Worm (Caenorhabditis elegans) whole organism, late embryonic: ENCODE measurements around the gene Y53G8AR.6.

Experiments
- C08G9.2 ChIP-seq: sonication (generic microtip); optimal IDR thresholded peaks from 2 replicates; lab custom pipeline; 2016; ENCODE audit warnings: mild to moderate bottlenecking, missing genetic modification characterization, moderate library complexity, missing compliant biosample characterization
- T23F11.4 ChIP-seq: fragments of 200-800 bp; sonication (Bioruptor generic); optimal IDR thresholded peaks from 2 replicates; lab custom pipeline; 2018; ENCODE audit warnings: mild to moderate bottlenecking, missing genetic modification characterization, missing compliant biosample characterization
- ama-1 ChIP-seq: fragments of 150-350 bp; optimal IDR thresholded peaks from 2 replicates; lab custom pipeline; 2014
- ceh-2 ChIP-seq: sonication (generic microtip); optimal IDR thresholded peaks from 2 replicates; lab custom pipeline; 2016; ENCODE audit warnings: missing genotype, missing genetic modification characterization, missing compliant biosample characterization
- ceh-22 ChIP-seq: sonication (generic microtip); optimal IDR thresholded peaks from 2 replicates; lab custom pipeline; 2017; ENCODE audit warnings: missing biosample characterization, missing genetic modification characterization
- ceh-31 ChIP-seq: sonication (generic microtip); optimal IDR thresholded peaks from 2 replicates; lab custom pipeline; 2016; ENCODE audit warnings: missing genetic modification characterization, missing compliant biosample characterization
- ceh-48 ChIP-seq: sonication (generic microtip); optimal IDR thresholded peaks from 2 replicates; lab custom pipeline; 2016; ENCODE audit warnings: missing genetic modification characterization, inconsistent platforms, missing compliant biosample characterization
- che-1 ChIP-seq: sonication (generic microtip); optimal IDR thresholded peaks from 2 replicates; lab custom pipeline; 2016; ENCODE audit warnings: mild to moderate bottlenecking, missing genetic modification characterization, missing compliant biosample characterization
- dve-1 ChIP-seq: sonication (generic microtip); optimal IDR thresholded peaks from 2 replicates; lab custom pipeline; 2017; ENCODE audit warnings: antibody characterized with exemption, mild to moderate bottlenecking, missing genetic modification characterization, missing compliant biosample characterization
- elt-2 ChIP-seq: sonication (generic microtip); optimal IDR thresholded peaks from 2 replicates; lab custom pipeline; 2016; ENCODE audit warnings: missing genetic modification reagents, missing genetic modification characterization, missing compliant biosample characterization
- elt-4 ChIP-seq: sonication (generic microtip); optimal IDR thresholded peaks from 2 replicates; lab custom pipeline; 2016; ENCODE audit warnings: missing genetic modification characterization, missing compliant biosample characterization
- ets-4 ChIP-seq: sonication (generic microtip); optimal IDR thresholded peaks from 2 replicates; lab custom pipeline; 2016; ENCODE audit warnings: missing genetic modification characterization, missing compliant biosample characterization
- eyg-1 ChIP-seq: sonication (generic microtip); optimal IDR thresholded peaks from 2 replicates; lab custom pipeline; 2016; ENCODE audit warnings: missing genotype, missing genetic modification characterization, missing compliant biosample characterization
- gmeb-2 ChIP-seq: sonication (generic microtip); optimal IDR thresholded peaks from 2 replicates; lab custom pipeline; 2016; ENCODE audit warnings: missing genetic modification characterization, inconsistent platforms, missing compliant biosample characterization
- hlh-15 ChIP-seq: sonication (generic microtip); optimal IDR thresholded peaks from 2 replicates; lab custom pipeline; 2016; ENCODE audit warnings: missing genetic modification characterization, missing compliant biosample characterization
- hlh-6 ChIP-seq: sonication (generic microtip); optimal IDR thresholded peaks from 2 replicates; lab custom pipeline; 2016; ENCODE audit warnings: missing genotype, missing genetic modification characterization, missing compliant biosample characterization
- lim-6 ChIP-seq: sonication (generic microtip); optimal IDR thresholded peaks from 2 replicates; lab custom pipeline; 2016; ENCODE audit warnings: missing genetic modification characterization, missing compliant biosample characterization
- madf-2 ChIP-seq: sonication (generic microtip); optimal IDR thresholded peaks from 2 replicates; lab custom pipeline; 2017; ENCODE audit warnings: missing genetic modification characterization, missing compliant biosample characterization
- npax-4 ChIP-seq: sonication (generic microtip); optimal IDR thresholded peaks from 2 replicates; lab custom pipeline; 2016; ENCODE audit warnings: missing genetic modification characterization, missing compliant biosample characterization
- pag-3 ChIP-seq: sonication (generic microtip); optimal IDR thresholded peaks from 2 replicates; lab custom pipeline; 2016; ENCODE audit warnings: missing compliant biosample characterization, missing genetic modification characterization, borderline replicate concordance
- pha-2 ChIP-seq: sonication (generic microtip); optimal IDR thresholded peaks from 2 replicates; lab custom pipeline; 2017; ENCODE audit warnings: mild to moderate bottlenecking, missing genetic modification characterization, missing compliant biosample characterization
- pros-1 ChIP-seq: fragments of 150-350 bp; optimal IDR thresholded peaks from 2 replicates; lab custom pipeline; 2014; ENCODE audit warnings: missing biosample characterization, missing genetic modification reagents, missing genetic modification characterization
- ref-2 ChIP-seq: sonication (generic microtip); optimal IDR thresholded peaks from 2 replicates; lab custom pipeline; 2016; ENCODE audit warnings: missing genetic modification characterization, missing compliant biosample characterization
- rnt-1 ChIP-seq: sonication (generic microtip); optimal IDR thresholded peaks from 2 replicates; lab custom pipeline; 2016; ENCODE audit warnings: missing genetic modification characterization, missing compliant biosample characterization
- sdc-2 ChIP-seq: sonication (generic microtip); optimal IDR thresholded peaks from 2 replicates; lab custom pipeline; 2016; ENCODE audit warnings: missing genotype, missing genetic modification characterization, missing compliant biosample characterization
- syd-9 ChIP-seq: sonication (generic microtip); optimal IDR thresholded peaks from 2 replicates; lab custom pipeline; 2016; ENCODE audit warnings: mild to moderate bottlenecking, missing genetic modification characterization, moderate library complexity, missing compliant biosample characterization
- ttx-3 ChIP-seq: sonication (generic microtip); optimal IDR thresholded peaks from 2 replicates; lab custom pipeline; 2016; ENCODE audit warnings: missing genetic modification reagents, missing genetic modification characterization, missing compliant biosample characterization
- unc-3 ChIP-seq, 2 experiments: fragments of 200-800 bp in 1 of 2; sonication (Bioruptor generic) in 1 of 2; sonication (generic microtip) in 1 of 2; conservative IDR thresholded peaks in 1 of 2; optimal IDR thresholded peaks in 1 of 2; 2 replicates each; pipeline versions ENCODE4 v1.3.6 to Lab custom; 2016 to 2022; ENCODE audit warnings: missing compliant biosample characterization in 2 of 2, missing genetic modification characterization in 2 of 2, missing genetic modification reagents in 1 of 2
- unc-42 ChIP-seq: sonication (generic microtip); optimal IDR thresholded peaks from 2 replicates; lab custom pipeline; 2016; ENCODE audit warnings: missing genotype, missing genetic modification characterization, missing compliant biosample characterization
- unc-55 ChIP-seq: sonication (generic microtip); optimal IDR thresholded peaks from 2 replicates; lab custom pipeline; 2017; ENCODE audit warnings: missing biosample characterization, missing genetic modification reagents, missing genetic modification characterization
- unc-86 ChIP-seq: sonication (generic microtip); optimal IDR thresholded peaks from 2 replicates; lab custom pipeline; 2016; ENCODE audit warnings: missing genetic modification characterization, missing compliant biosample characterization
- zip-5 ChIP-seq: sonication (generic microtip); optimal IDR thresholded peaks from 2 replicates; lab custom pipeline; 2016; ENCODE audit warnings: missing genetic modification characterization, missing compliant biosample characterization

Gene Y53G8AR.6

DNA sequence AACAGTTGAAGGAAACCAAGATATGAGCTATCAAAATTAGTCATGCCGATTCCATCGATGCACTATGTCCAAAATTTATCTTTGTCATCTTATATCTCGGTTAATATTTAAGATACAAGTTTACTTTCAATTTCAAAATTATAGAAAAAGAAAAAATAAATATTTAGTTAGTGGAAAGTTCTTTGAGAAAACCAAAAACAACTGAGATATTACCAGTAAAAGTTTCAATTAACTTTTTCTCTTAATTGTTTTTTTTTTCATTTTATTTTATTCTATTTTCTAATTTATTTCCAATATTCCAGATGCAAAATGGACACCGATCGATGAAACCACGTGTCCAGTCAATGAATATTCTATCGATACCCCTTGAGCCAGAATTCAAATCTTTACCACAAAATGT lies 50.0 kb downstream of the Y53G8AR.6 start, which contains the start of gene gei-1:
TSS of gene gei-1 (plus strand) at position 301 of the 400 bp plus-strand sequence.
- TF ChIP-seq ceh-2 (tag; lab: Kevin White, UChicago) (no peak), elt-4 (tag; lab: Kevin White, UChicago) (no peak), madf-2 (tag; lab: Kevin White, UChicago) (no peak), zip-5 (no peak), unc-55 (no peak), ceh-48 (tag; lab: Kevin White, UChicago) (no peak), pha-2 (no peak), ets-4 (tag; lab: Kevin White, UChicago) (no peak), gmeb-2 (tag; lab: Kevin White, UChicago) (no peak), unc-42 (no peak), pag-3 (no peak), ttx-3 (no peak), dve-1 (tag; lab: Kevin White, UChicago) (no peak), ama-1 (lab: Kevin White, UChicago) (no peak), npax-4 (no peak)

DNA sequence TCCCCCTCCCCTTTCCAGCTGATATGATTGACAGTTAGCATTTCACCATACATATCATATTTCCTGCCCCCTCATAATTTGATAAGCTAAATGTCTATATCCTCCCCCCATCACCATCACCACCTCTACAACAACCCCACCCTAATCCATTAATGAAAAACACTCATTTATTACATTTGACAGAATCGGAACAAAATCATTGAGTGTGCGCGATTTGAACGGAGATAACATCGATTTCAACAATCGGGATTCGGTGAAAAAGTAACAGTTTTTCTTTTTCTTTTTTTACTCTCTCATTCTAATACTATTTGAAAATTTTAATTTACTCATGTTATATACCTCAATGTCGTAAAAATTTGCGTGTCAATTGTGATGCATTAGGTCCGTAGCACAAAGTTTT lies 51.3 kb downstream of the Y53G8AR.6 start:
- no peak for TF ChIP-seq T23F11.4 (GFP tag; lab: Kevin White, UChicago)
- no peak for TF ChIP-seq ama-1 (lab: Kevin White, UChicago)
- TF ChIP-seq hlh-6 (tag; lab: Kevin White, UChicago): no peak
- TF ChIP-seq eyg-1 (tag; lab: Kevin White, UChicago): no peak
- TF ChIP-seq ceh-22 (tag; lab: Kevin White, UChicago): no peak
- no peak for TF ChIP-seq syd-9 (tag; lab: Kevin White, UChicago)
- TF ChIP-seq rnt-1 (tag; lab: Kevin White, UChicago): no peak
- no peak for TF ChIP-seq ceh-31 (tag; lab: Kevin White, UChicago)
- no peak for TF ChIP-seq che-1 (tag; lab: Kevin White, UChicago)
- no peak for TF ChIP-seq hlh-15 (tag; lab: Kevin White, UChicago)
- TF ChIP-seq unc-86 (tag; lab: Kevin White, UChicago): no peak
- no peak for TF ChIP-seq lim-6
- no peak for TF ChIP-seq C08G9.2 (tag; lab: Kevin White, UChicago)
- TF ChIP-seq sdc-2 (tag; lab: Kevin White, UChicago): no peak
- TF ChIP-seq pag-3: no peak
- no peak for TF ChIP-seq ref-2 (tag; lab: Kevin White, UChicago)
- TF ChIP-seq unc-3 (GFP tag; conservative IDR thresholded peaks at IDR 0.05; lab: Robert Waterston, UW): no peak
- no peak for TF ChIP-seq unc-3 (tag; optimal IDR thresholded peaks at IDR 0.05; lab: Kevin White, UChicago)
- TF ChIP-seq, all 69 proteins: peak for 0

DNA sequence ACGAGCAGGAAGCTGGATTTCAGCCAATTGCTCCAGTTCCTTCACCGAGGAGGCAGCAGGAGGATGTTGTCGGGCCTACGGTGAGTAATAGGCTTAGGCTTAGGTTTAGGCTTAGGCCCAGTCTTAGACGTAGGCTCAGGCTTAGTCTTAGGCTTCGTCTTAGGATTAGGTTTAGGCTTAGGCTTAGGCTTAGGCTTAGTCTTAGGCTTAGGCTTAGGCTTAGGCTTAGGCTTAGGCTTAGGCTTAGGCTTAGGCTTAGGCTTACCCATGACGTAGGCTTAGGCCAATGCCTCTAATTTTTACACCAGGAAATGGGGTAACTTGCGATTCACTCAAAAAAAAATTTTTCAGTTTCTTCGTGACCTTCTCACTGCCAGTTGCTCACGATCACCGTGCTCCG lies 52.1 kb downstream of the Y53G8AR.6 start:
- TF ChIP-seq pros-1 (no peak), ceh-31 (tag; lab: Kevin White, UChicago) (no peak), elt-2 (no peak), madf-2 (tag; lab: Kevin White, UChicago) (no peak)
- TF ChIP-seq, all 69 proteins: peak for 0
